Worm (Caenorhabditis elegans) whole organism, young adult: ENCODE data around the gene F47B8.10.
"Not testable (repeated sequence)": the region's sequence is repeated elsewhere in the genome, so short reads cannot be mapped to it uniquely, and the experiment has no call there.

Source experiments
- B0336.3 ChIP-seq: fragments of 200-800 bp; sonication (Bioruptor generic); IDR thresholded peaks from 2 replicates; pipeline ENCODE4 v1.3.6; 2022; ENCODE audit warnings: missing genetic modification characterization, missing compliant biosample characterization
- F55B11.4 ChIP-seq: sonication (generic microtip); optimal IDR thresholded peaks from 2 replicates; lab custom pipeline; 2016; ENCODE audit warnings: missing compliant biosample characterization, missing genetic modification characterization, borderline replicate concordance; ENCODE audit not compliant: insufficient read depth
- T07F8.4 ChIP-seq: sonication (generic microtip); optimal IDR thresholded peaks from 2 replicates; lab custom pipeline; 2016; ENCODE audit warnings: mild to moderate bottlenecking, missing genetic modification characterization, moderate library complexity, missing compliant biosample characterization
- Y56A3A.18 ChIP-seq: fragments of 200-800 bp; sonication (Bioruptor generic); IDR thresholded peaks from 2 replicates; pipeline ENCODE4 v1.3.6; 2022; ENCODE audit warnings: missing genetic modification reagents, missing genetic modification characterization, missing compliant biosample characterization
- Y67H2A.10 ChIP-seq: fragments of 200-800 bp; sonication (Bioruptor generic); conservative IDR thresholded peaks from 2 replicates; pipeline ENCODE4 v1.3.6; 2022; ENCODE audit warnings: missing genetic modification reagents, missing genetic modification characterization, missing compliant biosample characterization
- Y95B8A.8 ChIP-seq: fragments of 200-800 bp; sonication (Bioruptor generic); IDR thresholded peaks from 2 replicates; pipeline ENCODE4 v1.3.6; 2022; ENCODE audit warnings: missing genetic modification reagents, missing genetic modification characterization, missing compliant biosample characterization
- athp-1 ChIP-seq: sonication (generic microtip); optimal IDR thresholded peaks from 2 replicates; lab custom pipeline; 2017; ENCODE audit warnings: mild to moderate bottlenecking, missing genetic modification characterization, missing compliant biosample characterization
- attf-3 ChIP-seq: fragments of 200-800 bp; sonication (Bioruptor generic); conservative IDR thresholded peaks from 2 replicates; pipeline ENCODE4 v1.3.6; 2022; ENCODE audit warnings: missing genetic modification reagents, missing genetic modification characterization, missing compliant biosample characterization
- attf-5 ChIP-seq: fragments of 200-800 bp; sonication (Bioruptor generic); optimal IDR thresholded peaks from 2 replicates; lab custom pipeline; 2018; ENCODE audit warnings: mild to moderate bottlenecking, missing genetic modification characterization, missing compliant biosample characterization
- bed-2 ChIP-seq: fragments of 200-800 bp; sonication (Bioruptor generic); IDR thresholded peaks from 2 replicates; pipeline ENCODE4 v1.3.6; 2022; ENCODE audit warnings: missing genetic modification reagents, missing genetic modification characterization, missing compliant biosample characterization
- ceh-58 ChIP-seq: fragments of 200-800 bp; sonication (Bioruptor generic); IDR thresholded peaks from 2 replicates; pipeline ENCODE4 v1.3.6; 2022; ENCODE audit warnings: missing genetic modification characterization, missing compliant biosample characterization
- chd-7 ChIP-seq: sonication (generic microtip); optimal IDR thresholded peaks from 2 replicates; lab custom pipeline; 2016; ENCODE audit warnings: mild to moderate bottlenecking, missing genetic modification characterization, moderate library complexity, missing compliant biosample characterization
- ets-4 ChIP-seq: fragments of 200-800 bp; sonication (Bioruptor generic); optimal IDR thresholded peaks from 2 replicates; lab custom pipeline; 2018; ENCODE audit warnings: mild to moderate bottlenecking, missing genetic modification characterization, missing compliant biosample characterization
- hmg-1.2 ChIP-seq: fragments of 200-800 bp; sonication (Bioruptor generic); IDR thresholded peaks from 2 replicates; pipeline ENCODE4 v1.3.6; 2022; ENCODE audit warnings: missing genetic modification reagents, missing genetic modification characterization, missing compliant biosample characterization
- hmg-20 ChIP-seq: fragments of 200-800 bp; sonication (Bioruptor generic); IDR thresholded peaks from 2 replicates; pipeline ENCODE4 v1.3.6; 2022; ENCODE audit warnings: missing genetic modification reagents, missing genetic modification characterization, missing compliant biosample characterization
- lag-1 ChIP-seq: fragments of 200-800 bp; sonication (Bioruptor generic); IDR thresholded peaks from 2 replicates; pipeline ENCODE4 v1.3.6; 2022; ENCODE audit warnings: missing genetic modification reagents, missing genetic modification characterization, missing compliant biosample characterization
- let-607 ChIP-seq, 2 experiments: fragments of 200-800 bp in 1 of 2; sonication (Bioruptor generic) in 1 of 2; sonication (generic microtip) in 1 of 2; optimal IDR thresholded peaks; 2 replicates each; lab custom pipeline; 2016 to 2018; ENCODE audit warnings: mild to moderate bottlenecking in 2 of 2, missing compliant biosample characterization in 2 of 2, missing genetic modification characterization in 2 of 2, moderate library complexity in 2 of 2, missing genotype in 1 of 2
- lin-26 ChIP-seq: fragments of 200-800 bp; sonication (Bioruptor generic); IDR thresholded peaks from 2 replicates; pipeline ENCODE4 v1.3.6; 2022; ENCODE audit warnings: missing genetic modification reagents, missing genetic modification characterization, missing compliant biosample characterization
- lin-54 ChIP-seq: fragments of 200-800 bp; sonication (Bioruptor generic); optimal IDR thresholded peaks from 2 replicates; lab custom pipeline; 2018; ENCODE audit warnings: mild to moderate bottlenecking, missing genetic modification characterization, missing compliant biosample characterization
- lsy-27 ChIP-seq: sonication (generic microtip); optimal IDR thresholded peaks from 2 replicates; lab custom pipeline; 2017; ENCODE audit warnings: missing genetic modification characterization, mild to moderate bottlenecking, missing compliant biosample characterization, antibody characterized with exemption, missing genotype, borderline replicate concordance; ENCODE audit not compliant: insufficient read depth
- mes-4 ChIP-seq: sonication (generic microtip); optimal IDR thresholded peaks from 2 replicates; lab custom pipeline; 2016; ENCODE audit warnings: missing genotype, missing genetic modification characterization, missing compliant biosample characterization
- nhr-80 ChIP-seq: sonication (generic microtip); optimal IDR thresholded peaks from 2 replicates; lab custom pipeline; 2016; ENCODE audit warnings: missing genetic modification characterization, missing compliant biosample characterization
- zfh-2 ChIP-seq: fragments of 200-800 bp; sonication (Bioruptor generic); conservative IDR thresholded peaks from 2 replicates; pipeline ENCODE4 v1.3.6; 2022; ENCODE audit warnings: missing genetic modification reagents, missing genetic modification characterization, missing compliant biosample characterization
- zim-3 ChIP-seq: sonication (generic microtip); optimal IDR thresholded peaks from 2 replicates; lab custom pipeline; 2017; ENCODE audit warnings: mild to moderate bottlenecking, missing genetic modification characterization, moderate library complexity, missing compliant biosample characterization
- ztf-6 ChIP-seq: fragments of 200-800 bp; sonication (Bioruptor generic); IDR thresholded peaks from 2 replicates; pipeline ENCODE4 v1.3.6; 2022; ENCODE audit warnings: missing genetic modification reagents, missing genetic modification characterization, missing compliant biosample characterization

The F47B8.10 gene

ce11 chrV:14296499-14296898 lies 45.3 kb upstream of the F47B8.10 start, which contains the start of gene F14D7.3:
TSS of gene F14D7.3 (plus strand) at chrV:14296799.
- TF ChIP-seq Y95B8A.8 (GFP tag; lab: Robert Waterston, UW) (no peak), let-607 (tag; optimal IDR thresholded peaks at IDR 0.05; lab: Kevin White, UChicago) (no peak), lsy-27 (tag; lab: Kevin White, UChicago) (no peak), Y56A3A.18 (GFP tag; lab: Robert Waterston, UW) (no peak), lin-54 (no peak), chd-7 (tag; lab: Kevin White, UChicago) (no peak), hmg-20 (GFP tag; lab: Robert Waterston, UW) (no peak), mes-4 (tag; lab: Kevin White, UChicago) (no peak)

ce11 chrV:14299569-14300064 lies 42.2 kb upstream of the F47B8.10 start, which contains the start of the genes spig-3 and F14D7.12:
TSS of gene spig-3 (minus strand) at chrV:14299669.
TSS of gene F14D7.12 (plus strand) at chrV:14300014.
- TF ChIP-seq ceh-58 (no peak), athp-1 (tag; lab: Kevin White, UChicago) (no peak)

- TF ChIP-seq bed-2 (GFP tag; lab: Robert Waterston, UW) (no peak), nhr-80 (peak; percentile 21)
Measured at ce11 chrV:14301076-14301475, 40.7 kb upstream of the F47B8.10 start, which contains the start of gene F14D7.6. TSS of gene F14D7.6 (plus strand) at chrV:14301413.

- TF ChIP-seq Y67H2A.10 (GFP tag; lab: Robert Waterston, UW); nhr-80; attf-5 (GFP tag; lab: Kevin White, UChicago): not testable (repeated sequence)
Measured at ce11 chrV:14306771-14307170, 35.0 kb upstream of the F47B8.10 start, which contains the start of gene spig-4. TSS of gene spig-4 (minus strand) at chrV:14306871.

ce11 chrV:14308164-14308563 lies 33.6 kb upstream of the F47B8.10 start, which contains the start of gene spig-5:
TSS of gene spig-5 (plus strand) at chrV:14308464.
- not testable (repeated sequence) for TF ChIP-seq T07F8.4 (tag; lab: Kevin White, UChicago); lin-26 (GFP tag; lab: Robert Waterston, UW); lag-1 (GFP tag; lab: Robert Waterston, UW)

- not testable (repeated sequence) for TF ChIP-seq attf-3 (GFP tag; lab: Robert Waterston, UW); chd-7 (tag; lab: Kevin White, UChicago); F55B11.4 (tag; lab: Kevin White, UChicago)
Measured at ce11 chrV:14309632-14310031, 32.1 kb upstream of the F47B8.10 start, which contains the start of gene F14D7.14. TSS of gene F14D7.14 (plus strand) at chrV:14309932.

- no peak for TF ChIP-seq ets-4 (GFP tag; lab: Kevin White, UChicago)
- no peak for TF ChIP-seq zim-3
- TF ChIP-seq ztf-6 (GFP tag; lab: Robert Waterston, UW), result no peak
- no peak for TF ChIP-seq hmg-1.2 (GFP tag; lab: Robert Waterston, UW)
- TF ChIP-seq B0336.3 (GFP tag; lab: Robert Waterston, UW), result no peak
- TF ChIP-seq zfh-2 (GFP tag; lab: Robert Waterston, UW), result no peak
Measured at ce11 chrV:14311115-14311514, 30.7 kb upstream of the F47B8.10 start, which contains the start of gene ddn-3. TSS of gene ddn-3 (minus strand) at chrV:14311215.
